Fruit fly (Drosophila melanogaster) whole organism, larva: ENCODE results near the gene CG5326.

ENCODE experiments used
- noc ChIP-seq: fragments of 200-800 bp; sonication (Bioruptor generic); optimal IDR thresholded peaks from 3 replicates; lab custom pipeline; 2019; ENCODE audit warnings: missing biosample characterization, mild to moderate bottlenecking, missing genetic modification characterization, moderate library complexity

Gene CG5326

DNA sequence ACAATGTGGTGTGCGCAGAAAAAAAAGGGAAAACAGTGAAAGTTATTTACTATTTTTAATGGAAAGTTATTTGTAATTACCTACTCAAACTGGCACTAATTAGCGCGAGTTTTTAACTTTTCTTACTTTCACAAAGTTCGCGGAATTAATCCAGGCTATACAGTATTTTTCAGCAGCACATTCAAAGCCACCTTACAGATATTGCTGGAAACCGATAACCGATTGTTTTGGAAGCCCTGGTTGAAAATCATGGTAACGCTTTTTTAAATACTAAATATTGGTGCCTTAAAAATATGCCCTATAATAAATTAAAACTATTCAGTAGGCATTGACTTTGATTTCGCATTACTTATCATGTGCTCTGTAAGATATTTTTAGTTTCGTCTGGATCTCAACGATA lies 47.0 kb downstream of the CG5326 start, which contains the start of gene tHMG2:
tHMG2 (plus strand) TSS at position 187 of the 400 bp plus-strand sequence.
- no peak for TF ChIP-seq noc (tag; lab: Kevin White, UChicago)

DNA sequence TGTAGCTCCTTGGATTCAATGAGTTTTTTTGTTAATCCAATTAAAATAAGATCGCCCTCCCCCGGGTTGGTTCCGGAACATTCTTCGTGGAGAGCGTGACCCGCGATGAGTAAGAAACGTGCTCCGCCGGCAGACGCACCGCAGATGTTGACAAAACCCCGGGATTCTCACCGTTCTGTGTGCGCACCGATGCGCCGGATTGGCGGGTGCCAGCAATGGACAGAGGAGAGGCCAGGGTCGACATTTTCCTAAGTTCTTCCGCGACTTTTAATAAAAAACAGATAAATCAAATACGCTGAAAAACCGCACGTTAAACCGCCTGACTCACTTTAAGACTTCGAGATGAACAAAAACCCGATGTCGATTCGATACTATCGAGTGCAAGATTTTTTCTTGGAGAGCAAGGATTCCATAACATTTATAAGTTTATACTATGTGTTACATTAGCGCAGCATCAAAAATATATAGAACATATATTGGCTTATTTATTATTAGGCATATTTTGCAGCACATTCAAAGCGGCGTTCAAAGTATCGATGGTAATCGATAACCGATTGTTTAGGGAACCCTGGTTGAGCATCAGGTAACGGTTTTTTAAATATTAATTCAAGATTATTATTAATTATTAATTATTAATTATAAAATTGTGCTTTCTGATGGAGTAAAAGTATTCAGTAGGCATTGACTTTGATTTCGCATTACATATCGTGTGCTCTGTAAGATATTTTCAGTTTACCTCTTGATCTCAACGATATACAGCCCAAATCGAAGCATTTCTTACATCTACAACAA lies 48.4 kb downstream of the CG5326 start, which contains the start of the genes CCT1 and tHMG1:
CCT1 (minus strand) TSS at position 352 of the 792 bp plus-strand sequence.
tHMG1 (plus strand) TSS at position 742 of the 792 bp plus-strand sequence.
- TF ChIP-seq noc (tag; lab: Kevin White, UChicago), result no peak

dm6 chr3R:22488855-22489254 lies 50.9 kb downstream of the CG5326 start, which contains the start of gene CG5376:
TSS of gene CG5376 (minus strand) at chr3R:22488955.
- TF ChIP-seq noc (tag; lab: Kevin White, UChicago), result no peak

dm6 chr3R:22487037-22487492 lies 52.7 kb downstream of the CG5326 start, which contains the start of gene Pfdn5:
TSS of gene Pfdn5 (plus strand) at chr3R:22487039.
- TF ChIP-seq noc (tag; lab: Kevin White, UChicago), result no peak

DNA sequence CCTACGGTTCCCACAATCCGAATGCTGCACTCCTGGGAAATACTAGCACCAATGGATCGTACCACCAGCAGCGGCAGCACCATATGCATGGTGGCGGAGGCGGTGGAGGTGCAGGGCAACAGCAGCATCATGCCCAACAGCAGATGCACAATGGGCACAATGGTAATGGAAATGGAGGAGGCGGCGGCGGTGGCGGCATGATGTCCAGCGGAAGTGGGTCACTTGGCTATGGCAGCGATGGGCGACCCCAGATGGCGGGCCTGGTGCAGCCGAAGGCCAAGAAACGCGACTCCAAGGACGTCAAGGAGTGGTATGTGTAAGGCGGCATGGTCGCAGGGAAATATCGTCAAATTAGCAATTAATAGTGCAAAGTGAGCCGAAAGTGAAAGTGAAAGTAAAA lies 56.2 kb downstream of the CG5326 start:
- no peak for TF ChIP-seq noc (tag; lab: Kevin White, UChicago)
